Fruit fly (Drosophila melanogaster) whole organism: ENCODE data around the gene CG31229.

ENCODE experiments used
- CG8478 ChIP-seq: fragments of >200 bp; optimal IDR thresholded peaks from 2 replicates; lab custom pipeline; 2018; ENCODE audit warnings: inconsistent platforms
- Dll ChIP-seq: fragments of >200 bp; optimal IDR thresholded peaks from 2 replicates; lab custom pipeline; 2017
- EcR ChIP-seq, 2 experiments: fragments of >200 bp; optimal IDR thresholded peaks; 2 replicates each; lab custom pipeline; 2017; ENCODE audit warnings: missing biosample characterization in 2 of 2, missing genetic modification characterization in 2 of 2, missing genetic modification reagents in 2 of 2
- pan ChIP-seq: fragments of >200 bp; optimal IDR thresholded peaks from 2 replicates; lab custom pipeline; 2017
- psq ChIP-seq: fragments of >200 bp; optimal IDR thresholded peaks from 2 replicates; lab custom pipeline; 2017
- usp ChIP-seq: fragments of >200 bp; optimal IDR thresholded peaks from 2 replicates; lab custom pipeline; 2017; ENCODE audit warnings: missing biosample characterization, missing genetic modification characterization, mixed read lengths

CG31229 gene

dm6 chr3R:18692619-18693018, 25.0 kb downstream of the CG31229 start, which contains the start of gene Muc91C:
Gene Muc91C (minus strand): TSS chr3R:18692719.
- TF ChIP-seq psq (lab: Kevin White, UChicago) (no peak), Dll (lab: Kevin White, UChicago) (no peak), CG8478 (lab: Kevin White, UChicago) (no peak), usp (GFP tag; lab: Kevin White, UChicago) (no peak), pan (no peak), EcR (GFP tag; optimal IDR thresholded peaks at IDR 0.05; lab: Kevin White, UChicago) (no peak)

dm6 chr3R:18693611-18694010, 26.0 kb downstream of the CG31229 start, which contains the start of gene CG14300:
Gene CG14300 (minus strand): TSS chr3R:18693711.
- no peak for TF ChIP-seq CG8478 (lab: Kevin White, UChicago)
- TF ChIP-seq Dll (lab: Kevin White, UChicago), result no peak
- TF ChIP-seq EcR (GFP tag; optimal IDR thresholded peaks at IDR 0.05; lab: Kevin White, UChicago), result no peak
- TF ChIP-seq pan, result no peak

dm6 chr3R:18694952-18695351, 27.3 kb downstream of the CG31229 start, which contains the start of gene CG34282:
Gene CG34282 (plus strand): TSS chr3R:18695252.
- no peak for TF ChIP-seq pan
- TF ChIP-seq EcR (GFP tag; optimal IDR thresholded peaks at IDR 0.05; lab: Kevin White, UChicago), result no peak
- TF ChIP-seq usp (GFP tag; lab: Kevin White, UChicago), result no peak

- TF ChIP-seq psq (lab: Kevin White, UChicago), result no peak
- no peak for TF ChIP-seq pan
- TF ChIP-seq CG8478 (lab: Kevin White, UChicago), result no peak
- no peak for TF ChIP-seq Dll (lab: Kevin White, UChicago)
These were observed 31.4 kb downstream of the CG31229 start for dm6 chr3R:18698855-18699569.

dm6 chr3R:18703514-18703913, 35.9 kb downstream of the CG31229 start:
- TF ChIP-seq usp (GFP tag; lab: Kevin White, UChicago) (no peak), Dll (lab: Kevin White, UChicago) (no peak), psq (lab: Kevin White, UChicago) (no peak), CG8478 (lab: Kevin White, UChicago) (no peak), EcR (GFP tag; optimal IDR thresholded peaks at IDR 0.05; lab: Kevin White, UChicago) (no peak), pan (no peak)

- TF ChIP-seq usp (GFP tag; lab: Kevin White, UChicago) (no peak), CG8478 (lab: Kevin White, UChicago) (no peak), psq (lab: Kevin White, UChicago) (no peak), EcR (GFP tag; optimal IDR thresholded peaks at IDR 0.05; lab: Kevin White, UChicago) (no peak), Dll (lab: Kevin White, UChicago) (no peak), pan (no peak)
These were observed 37.5 kb downstream of the CG31229 start, which contains the start of the genes ChAT and VAChT for dm6 chr3R:18705150-18705549. Gene ChAT (plus strand): TSS chr3R:18705501. Gene VAChT (plus strand): TSS chr3R:18705501.

- TF ChIP-seq pan (no peak), psq (lab: Kevin White, UChicago) (no peak), EcR (GFP tag; optimal IDR thresholded peaks at IDR 0.05; lab: Kevin White, UChicago) (no peak), CG8478 (lab: Kevin White, UChicago) (no peak), Dll (lab: Kevin White, UChicago) (no peak), usp (GFP tag; lab: Kevin White, UChicago) (no peak)
These were observed 38.6 kb downstream of the CG31229 start for dm6 chr3R:18706289-18706688.

- TF ChIP-seq Dll (lab: Kevin White, UChicago), result no peak
- TF ChIP-seq CG8478 (lab: Kevin White, UChicago), result no peak
- no peak for TF ChIP-seq pan
- no peak for TF ChIP-seq psq (lab: Kevin White, UChicago)
- TF ChIP-seq EcR (GFP tag; optimal IDR thresholded peaks at IDR 0.05; lab: Kevin White, UChicago), result no peak
- no peak for TF ChIP-seq usp (GFP tag; lab: Kevin White, UChicago)
These were observed 39.8 kb downstream of the CG31229 start for dm6 chr3R:18707492-18707891.
